Worm (Caenorhabditis elegans): Measurements from ENCODE around the gene T01H3.2.

Gene T01H3.2

DNA sequence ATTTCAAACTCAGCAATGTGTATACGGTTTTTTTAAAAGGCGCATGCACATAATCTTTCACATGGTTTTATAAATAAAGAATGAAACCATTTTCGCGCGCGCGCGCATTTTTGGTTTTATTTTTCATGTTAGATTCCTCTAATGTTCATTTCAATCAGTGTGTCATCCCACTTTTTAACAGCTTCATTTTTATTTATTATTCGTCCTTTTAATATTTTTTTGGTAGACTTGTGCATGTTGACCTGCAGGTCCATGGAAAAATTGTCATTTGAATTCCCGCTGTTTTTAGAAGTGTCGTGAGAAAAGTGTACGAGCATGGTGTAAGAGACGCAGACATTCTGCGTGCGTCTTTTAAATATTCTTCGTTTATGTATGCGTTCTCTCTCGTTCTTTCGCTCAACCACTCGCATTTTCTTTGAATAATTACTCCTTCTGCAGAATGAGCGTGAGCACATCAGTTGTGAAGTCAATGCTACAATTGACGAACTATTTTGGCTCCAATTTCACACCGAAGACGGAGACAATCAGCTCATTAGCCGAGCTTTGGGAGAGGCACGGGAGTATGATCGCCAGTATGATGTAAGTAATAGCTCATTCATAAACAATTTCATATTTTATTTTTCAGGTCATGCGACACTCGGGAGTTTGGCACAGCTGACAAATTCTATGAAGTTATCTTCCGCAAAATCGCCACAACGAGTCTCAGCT is 17.4 kb downstream of the T01H3.2 start, which contains the start of gene lin-5 (continued):
- no peak for TF ChIP-seq zag-1 (tag; optimal IDR thresholded peaks at IDR 0.05)
- TF ChIP-seq isw-1 (GFP tag; IDR thresholded peaks at IDR 0.05), result no peak
- TF ChIP-seq lsy-2 (tag; optimal IDR thresholded peaks at IDR 0.05), result peak; percentile 66 to 79
- TF ChIP-seq F16B12.6 (tag; optimal IDR thresholded peaks at IDR 0.05), result peak; percentile 65
- TF ChIP-seq grh-1 (GFP tag; IDR thresholded peaks at IDR 0.05), result no peak
- TF ChIP-seq egl-13 (tag; optimal IDR thresholded peaks at IDR 0.05), result peak; percentile 14
- TF ChIP-seq nhr-47 (tag; optimal IDR thresholded peaks at IDR 0.05), result peak; percentile 46
- TF ChIP-seq swsn-7 (tag; optimal IDR thresholded peaks at IDR 0.05), result peak; percentile 50
- peak; percentile 43 for TF ChIP-seq lin-15B (tag; optimal IDR thresholded peaks at IDR 0.05)
- TF ChIP-seq mab-9 (GFP tag; IDR thresholded peaks at IDR 0.05), result no peak
- no peak for TF ChIP-seq lin-39 (tag; optimal IDR thresholded peaks at IDR 0.05)

DNA sequence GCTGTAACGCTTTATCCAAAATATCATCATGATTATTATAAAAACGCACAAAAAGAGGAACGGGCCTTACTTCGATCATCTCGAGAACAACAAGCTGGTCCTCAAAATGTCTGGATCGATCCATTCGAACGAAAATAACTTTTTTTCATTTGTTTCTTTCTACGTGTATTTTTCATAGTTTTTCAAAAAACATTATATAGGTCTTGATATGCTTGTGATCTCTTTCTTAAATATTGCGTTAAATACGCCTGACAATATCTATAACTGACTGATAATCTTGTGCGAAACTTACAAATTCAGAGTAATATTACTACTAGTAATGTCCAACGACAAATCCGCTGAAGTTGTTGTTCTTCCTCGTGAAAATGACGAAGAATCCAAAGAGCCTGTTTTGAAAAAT is 19.7 kb downstream of the T01H3.2 start, which contains the start of gene sds-22:
Gene sds-22, plus strand, starts transcription at position 301 of the 400 bp plus-strand sequence.
- TF ChIP-seq lin-35 (GFP tag; optimal IDR thresholded peaks at IDR 0.05) (no peak), lin-15B (tag; optimal IDR thresholded peaks at IDR 0.05) (no peak), ets-5 (GFP tag; IDR thresholded peaks at IDR 0.05) (no peak), lsy-2 (tag; optimal IDR thresholded peaks at IDR 0.05) (no peak), pqm-1 (tag; optimal IDR thresholded peaks at IDR 0.05) (no peak), fkh-10 (GFP tag; optimal IDR thresholded peaks at IDR 0.05) (no peak), efl-1 (optimal IDR thresholded peaks at IDR 0.05) (no peak), efl-1 (GFP tag; optimal IDR thresholded peaks at IDR 0.05 in 1 of 2) (peak in 1 of 2 experiments; percentile 83)

DNA sequence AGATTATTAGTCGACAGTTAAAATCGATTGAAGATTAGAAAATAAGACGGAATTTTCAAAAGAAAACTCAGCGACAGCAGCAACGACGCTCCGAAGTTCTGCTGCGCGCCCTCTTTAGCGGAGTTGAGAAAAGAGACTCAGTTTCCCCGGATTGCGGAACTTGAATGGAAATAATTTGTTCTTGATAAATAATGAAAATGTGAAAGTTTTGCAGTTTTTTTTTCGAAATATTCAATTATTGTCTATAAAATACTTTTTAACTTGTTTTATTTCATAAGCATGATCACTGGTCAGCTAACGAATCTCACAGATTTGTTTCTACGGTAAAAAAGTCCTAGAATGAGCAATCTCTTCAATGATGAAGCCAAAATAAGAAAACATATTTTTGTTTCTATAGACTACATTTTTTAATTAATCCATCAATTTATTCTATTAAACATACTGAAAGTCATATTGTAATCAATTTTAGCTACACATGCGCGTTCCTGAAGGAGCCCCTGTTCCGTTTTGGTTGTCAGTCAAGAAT is 20.2 kb downstream of the T01H3.2 start, which contains the start of the genes cec-3 and T09A5.15:
Gene cec-3, minus strand, starts transcription at position 116 of the 526 bp plus-strand sequence.
Gene T09A5.15, plus strand, starts transcription at position 476 of the 526 bp plus-strand sequence.
- no peak for TF ChIP-seq fkh-4 (tag; optimal IDR thresholded peaks at IDR 0.05; ENCODE audit: borderline replicate concordance)
- peak; percentile 47 for TF ChIP-seq dsc-1 (tag; optimal IDR thresholded peaks at IDR 0.05)
- no peak for TF ChIP-seq hlh-4 (tag; optimal IDR thresholded peaks at IDR 0.05)
- TF ChIP-seq unc-86 (tag; optimal IDR thresholded peaks at IDR 0.05), result peak; percentile 11
- TF ChIP-seq lin-15B (tag; optimal IDR thresholded peaks at IDR 0.05), result peak; percentile 20
- TF ChIP-seq nhr-47 (tag; optimal IDR thresholded peaks at IDR 0.05), result peak; percentile 73
- no peak for TF ChIP-seq hpl-2 (GFP tag; optimal IDR thresholded peaks at IDR 0.05)
- TF ChIP-seq fkh-8 (tag; optimal IDR thresholded peaks at IDR 0.05), result peak; percentile 51
- no peak for TF ChIP-seq lin-13 (GFP tag; optimal IDR thresholded peaks at IDR 0.05)
- TF ChIP-seq C34B4.2 (tag; optimal IDR thresholded peaks at IDR 0.05), result no peak
- TF ChIP-seq lin-35 (GFP tag; optimal IDR thresholded peaks at IDR 0.05), result peak; percentile 40 to 71
- TF ChIP-seq nhr-71 (tag; optimal IDR thresholded peaks at IDR 0.05), result peak; percentile 77
- no peak for TF ChIP-seq lin-39 (tag; optimal IDR thresholded peaks at IDR 0.05)
- TF ChIP-seq lsy-2 (tag; optimal IDR thresholded peaks at IDR 0.05), result peak; percentile 54 to 83
- TF ChIP-seq irx-1 (tag; optimal IDR thresholded peaks at IDR 0.05), result peak; percentile 8
- peak; percentile 55 for TF ChIP-seq lir-3 (tag; optimal IDR thresholded peaks at IDR 0.05; ENCODE audit: poor library complexity)
- TF ChIP-seq pax-3 (tag; optimal IDR thresholded peaks at IDR 0.05), result peak; percentile 56
- peak in 2 of 3 experiments; percentile 20 to 33 for TF ChIP-seq ceh-82 (tag; optimal IDR thresholded peaks at IDR 0.05)
- no peak for TF ChIP-seq egl-27 (tag; optimal IDR thresholded peaks at IDR 0.05)
- no peak for TF ChIP-seq ces-1 (GFP tag; optimal IDR thresholded peaks at IDR 0.05)
- peak; percentile 5 for TF ChIP-seq nhr-77 (tag; optimal IDR thresholded peaks at IDR 0.05)
- TF ChIP-seq F16B12.6 (tag; optimal IDR thresholded peaks at IDR 0.05), result peak; percentile 18
- no peak for TF ChIP-seq unc-98 (GFP tag; IDR thresholded peaks at IDR 0.05)
- TF ChIP-seq xbp-1 (tag; optimal IDR thresholded peaks at IDR 0.05), result peak; percentile 56
- TF ChIP-seq efl-1 (optimal IDR thresholded peaks at IDR 0.05), result peak; percentile 54 to 65
- TF ChIP-seq efl-1 (GFP tag; optimal IDR thresholded peaks at IDR 0.05 in 1 of 2), result peak; percentile 53 to 96
- no peak for TF ChIP-seq sox-4 (tag; optimal IDR thresholded peaks at IDR 0.05)
- peak; percentile 49 for TF ChIP-seq rnt-1 (tag; optimal IDR thresholded peaks at IDR 0.05)
- TF ChIP-seq ztf-11 (tag; optimal IDR thresholded peaks at IDR 0.05), result peak in 1 of 2 experiments; percentile 63
- no peak for TF ChIP-seq fos-1 (tag; optimal IDR thresholded peaks at IDR 0.05)
- peak; percentile 72 for TF ChIP-seq snu-23 (GFP tag; optimal IDR thresholded peaks at IDR 0.05)
- TF ChIP-seq nhr-90 (tag; optimal IDR thresholded peaks at IDR 0.05; ENCODE audit: poor library complexity), result peak; percentile 65
- no peak for TF ChIP-seq nhr-28 (tag; optimal IDR thresholded peaks at IDR 0.05)
- peak; percentile 48 for TF ChIP-seq mep-1 (tag; optimal IDR thresholded peaks at IDR 0.05)
- TF ChIP-seq lin-14 (GFP tag; optimal IDR thresholded peaks at IDR 0.05), result peak; percentile 56
- TF ChIP-seq swsn-7 (tag; optimal IDR thresholded peaks at IDR 0.05), result peak; percentile 52
- TF ChIP-seq nhr-19 (GFP tag; conservative IDR thresholded peaks at IDR 0.05), result 0 out of 2 replicates have a peak, but pooled peaks have one; percentile 14

Data from whole organism, L1 larva.